Worm (Caenorhabditis elegans) whole organism, young adult: Measurements from ENCODE around the gene R03G8.6.
A peak's percentile ranks its signal among the peaks of the same experiment; 100 is the strongest.

Experiments used
- B0019.2 ChIP-seq: fragments of 200-800 bp; sonication (Bioruptor generic); conservative IDR thresholded peaks from 2 replicates; pipeline ENCODE4 v1.3.6; 2022; ENCODE audit warnings: missing genetic modification reagents, missing genetic modification characterization, missing compliant biosample characterization
- B0035.1 ChIP-seq: sonication (generic microtip); optimal IDR thresholded peaks from 2 replicates; lab custom pipeline; 2016; ENCODE audit warnings: missing genetic modification characterization, mild to moderate bottlenecking, missing compliant biosample characterization, missing genotype, missing genetic modification reagents
- B0261.1 ChIP-seq: sonication (generic microtip); optimal IDR thresholded peaks from 2 replicates; lab custom pipeline; 2016; ENCODE audit warnings: mild to moderate bottlenecking, missing genetic modification characterization, moderate library complexity, missing compliant biosample characterization
- C06A6.2 ChIP-seq: fragments of 200-800 bp; sonication (Bioruptor generic); conservative IDR thresholded peaks from 2 replicates; pipeline ENCODE4 v1.3.6; 2022; ENCODE audit warnings: missing genetic modification characterization, missing compliant biosample characterization
- D2030.7 ChIP-seq: fragments of 200-800 bp; sonication (Bioruptor generic); IDR thresholded peaks from 2 replicates; pipeline ENCODE4 v1.3.6; 2022; ENCODE audit warnings: missing genetic modification reagents, missing genetic modification characterization, missing compliant biosample characterization
- F22D6.2 ChIP-seq: sonication (generic microtip); optimal IDR thresholded peaks from 2 replicates; lab custom pipeline; 2016; ENCODE audit warnings: mild to moderate bottlenecking, missing genetic modification characterization, missing compliant biosample characterization
- F23B12.7 ChIP-seq: sonication (generic microtip); optimal IDR thresholded peaks from 2 replicates; lab custom pipeline; 2017; ENCODE audit warnings: missing genetic modification characterization, mild to moderate bottlenecking, missing compliant biosample characterization, antibody characterized with exemption, moderate library complexity; ENCODE audit not compliant: insufficient read depth
- F39B2.1 ChIP-seq: fragments of 200-800 bp; sonication (Bioruptor generic); IDR thresholded peaks from 2 replicates; pipeline ENCODE4 v1.3.6; 2022; ENCODE audit warnings: missing genetic modification reagents, missing genetic modification characterization, missing compliant biosample characterization
- Y53G8AR.9 ChIP-seq: fragments of 200-800 bp; sonication (Bioruptor generic); conservative IDR thresholded peaks from 2 replicates; pipeline ENCODE4 v1.3.6; 2022; ENCODE audit warnings: missing genetic modification reagents, missing genetic modification characterization, missing compliant biosample characterization
- Y79H2A.3 ChIP-seq: fragments of 200-800 bp; sonication (Bioruptor generic); conservative IDR thresholded peaks from 2 replicates; pipeline ENCODE4 v1.3.6; 2022; ENCODE audit warnings: missing genetic modification reagents, missing genetic modification characterization, missing compliant biosample characterization
- ama-1 ChIP-seq, 3 experiments: fragments of 150-350 bp in 1 of 3; sonication (generic microtip) in 2 of 3; optimal IDR thresholded peaks; 2 replicates each; lab custom pipeline; 2014 to 2018; ENCODE audit warnings: missing biosample characterization in 2 of 3, missing genetic modification characterization in 2 of 3, missing genetic modification reagents in 2 of 3
- aptf-2 ChIP-seq: fragments of 200-800 bp; sonication (Bioruptor generic); conservative IDR thresholded peaks from 2 replicates; pipeline ENCODE4 v1.3.6; 2022; ENCODE audit warnings: missing genetic modification reagents, missing genetic modification characterization, missing compliant biosample characterization
- atf-7 ChIP-seq: sonication (generic microtip); optimal IDR thresholded peaks from 2 replicates; lab custom pipeline; 2017; ENCODE audit warnings: mild to moderate bottlenecking, missing genetic modification characterization, missing compliant biosample characterization
- athp-1 ChIP-seq: sonication (generic microtip); optimal IDR thresholded peaks from 2 replicates; lab custom pipeline; 2017; ENCODE audit warnings: mild to moderate bottlenecking, missing genetic modification characterization, missing compliant biosample characterization
- attf-6 ChIP-seq: fragments of 200-800 bp; sonication (Bioruptor generic); IDR thresholded peaks from 2 replicates; pipeline ENCODE4 v1.3.6; 2022; ENCODE audit warnings: missing genetic modification reagents, missing genetic modification characterization, missing compliant biosample characterization
- cebp-2 ChIP-seq: fragments of 200-800 bp; sonication (Bioruptor generic); IDR thresholded peaks from 2 replicates; pipeline ENCODE4 v1.3.6; 2022; ENCODE audit warnings: missing genetic modification characterization, missing compliant biosample characterization
- ceh-27 ChIP-seq: fragments of 200-800 bp; sonication (Bioruptor generic); optimal IDR thresholded peaks from 2 replicates; lab custom pipeline; 2018; ENCODE audit warnings: mild to moderate bottlenecking, missing genetic modification characterization, moderate library complexity, missing compliant biosample characterization
- ceh-40 ChIP-seq: fragments of 200-800 bp; sonication (Bioruptor generic); IDR thresholded peaks from 2 replicates; pipeline ENCODE4 v1.3.6; 2022; ENCODE audit warnings: missing genetic modification characterization, missing compliant biosample characterization
- chd-7 ChIP-seq: sonication (generic microtip); optimal IDR thresholded peaks from 2 replicates; lab custom pipeline; 2016; ENCODE audit warnings: mild to moderate bottlenecking, missing genetic modification characterization, moderate library complexity, missing compliant biosample characterization
- dox-1 ChIP-seq: fragments of 200-800 bp; sonication (Bioruptor generic); IDR thresholded peaks from 2 replicates; pipeline ENCODE4 v1.3.6; 2022; ENCODE audit warnings: missing genetic modification reagents, missing genetic modification characterization, missing compliant biosample characterization
- efl-1 ChIP-seq: fragments of 150-350 bp; optimal IDR thresholded peaks from 2 replicates; lab custom pipeline; 2014; ENCODE audit warnings: missing biosample characterization, missing genetic modification reagents, missing genetic modification characterization
- egl-18 ChIP-seq: fragments of 200-800 bp; sonication (Bioruptor generic); IDR thresholded peaks from 2 replicates; pipeline ENCODE4 v1.3.6; 2022; ENCODE audit warnings: missing genetic modification reagents, missing genetic modification characterization, missing compliant biosample characterization
- ekl-4 ChIP-seq: fragments of 200-800 bp; sonication (Bioruptor generic); IDR thresholded peaks from 2 replicates; pipeline ENCODE4 v1.3.6; 2022; ENCODE audit warnings: missing genetic modification reagents, missing genetic modification characterization, missing compliant biosample characterization
- gei-17 ChIP-seq: fragments of 200-800 bp; sonication (Bioruptor generic); optimal IDR thresholded peaks from 2 replicates; lab custom pipeline; 2018; ENCODE audit warnings: mild to moderate bottlenecking, missing genetic modification characterization, missing compliant biosample characterization
- hrde-1 ChIP-seq: sonication (generic microtip); optimal IDR thresholded peaks from 2 replicates; lab custom pipeline; 2016; ENCODE audit warnings: missing genetic modification characterization, mild to moderate bottlenecking, missing compliant biosample characterization, moderate library complexity, missing genotype, missing genetic modification reagents, borderline replicate concordance
- hsf-1 ChIP-seq: fragments of 200-800 bp; sonication (Bioruptor generic); IDR thresholded peaks from 2 replicates; pipeline ENCODE4 v1.3.6; 2022; ENCODE audit warnings: missing genetic modification reagents, missing genetic modification characterization, missing compliant biosample characterization
- lag-1 ChIP-seq: fragments of 200-800 bp; sonication (Bioruptor generic); IDR thresholded peaks from 2 replicates; pipeline ENCODE4 v1.3.6; 2022; ENCODE audit warnings: missing genetic modification reagents, missing genetic modification characterization, missing compliant biosample characterization
- lin-26 ChIP-seq: fragments of 200-800 bp; sonication (Bioruptor generic); IDR thresholded peaks from 2 replicates; pipeline ENCODE4 v1.3.6; 2022; ENCODE audit warnings: missing genetic modification reagents, missing genetic modification characterization, missing compliant biosample characterization
- lsl-1 ChIP-seq: fragments of 200-800 bp; sonication (Bioruptor generic); optimal IDR thresholded peaks from 2 replicates; lab custom pipeline; 2018; ENCODE audit warnings: mild to moderate bottlenecking, missing genetic modification characterization, moderate library complexity, missing compliant biosample characterization
- lsy-27 ChIP-seq: sonication (generic microtip); optimal IDR thresholded peaks from 2 replicates; lab custom pipeline; 2017; ENCODE audit warnings: missing genetic modification characterization, mild to moderate bottlenecking, missing compliant biosample characterization, antibody characterized with exemption, missing genotype, borderline replicate concordance; ENCODE audit not compliant: insufficient read depth
- mcd-1 ChIP-seq: fragments of 200-800 bp; sonication (Bioruptor generic); IDR thresholded peaks from 2 replicates; pipeline ENCODE4 v1.3.6; 2022; ENCODE audit warnings: missing genetic modification reagents, missing genetic modification characterization, missing compliant biosample characterization
- mel-28 ChIP-seq: sonication (generic microtip); optimal IDR thresholded peaks from 2 replicates; lab custom pipeline; 2016; ENCODE audit warnings: borderline replicate concordance, mild to moderate bottlenecking, missing genetic modification characterization, missing compliant biosample characterization
- nfyb-1 ChIP-seq: fragments of 200-800 bp; sonication (Bioruptor generic); IDR thresholded peaks from 2 replicates; pipeline ENCODE4 v1.3.6; 2022; ENCODE audit warnings: missing genetic modification reagents, missing genetic modification characterization, missing compliant biosample characterization
- nhr-90 ChIP-seq: sonication (generic microtip); optimal IDR thresholded peaks from 2 replicates; lab custom pipeline; 2016; ENCODE audit warnings: missing genotype, mild to moderate bottlenecking, missing genetic modification characterization, missing compliant biosample characterization
- pbrm-1 ChIP-seq: fragments of 200-800 bp; sonication (Bioruptor generic); IDR thresholded peaks from 2 replicates; pipeline ENCODE4 v1.3.6; 2022; ENCODE audit warnings: missing genetic modification reagents, missing genetic modification characterization, missing compliant biosample characterization
- rec-8 ChIP-seq, 2 experiments: sonication (generic microtip); optimal IDR thresholded peaks; 2 replicates each; lab custom pipeline; 2016; ENCODE audit warnings: mild to moderate bottlenecking in 2 of 2, missing genetic modification characterization in 2 of 2, missing genetic modification reagents in 2 of 2, missing genotype in 2 of 2, missing biosample characterization in 1 of 2, missing compliant biosample characterization in 1 of 2, moderate library complexity in 1 of 2
- repo-1 ChIP-seq: sonication (generic microtip); optimal IDR thresholded peaks from 2 replicates; lab custom pipeline; 2017; ENCODE audit warnings: mild to moderate bottlenecking, missing genetic modification characterization, missing compliant biosample characterization
- rpc-1 ChIP-seq, 2 experiments: fragments of 150-350 bp in 1 of 2; sonication (generic microtip) in 1 of 2; optimal IDR thresholded peaks; 2 replicates each; lab custom pipeline; 2014 to 2018; ENCODE audit warnings: missing biosample characterization in 1 of 2, missing genetic modification characterization in 1 of 2, missing genetic modification reagents in 1 of 2, missing genotype in 1 of 2
- sea-2 ChIP-seq: fragments of 200-800 bp; sonication (Bioruptor generic); IDR thresholded peaks from 2 replicates; pipeline ENCODE4 v1.3.6; 2022; ENCODE audit warnings: missing genetic modification characterization, missing compliant biosample characterization
- snpc-1.1 ChIP-seq: sonication (generic microtip); optimal IDR thresholded peaks from 2 replicates; lab custom pipeline; 2017; ENCODE audit warnings: missing genetic modification characterization, mild to moderate bottlenecking, missing compliant biosample characterization, antibody characterized with exemption, moderate library complexity, missing genotype, missing genetic modification reagents; ENCODE audit not compliant: insufficient read depth
- somi-1 ChIP-seq: fragments of 200-800 bp; sonication (Bioruptor generic); optimal IDR thresholded peaks from 2 replicates; lab custom pipeline; 2018; ENCODE audit warnings: mild to moderate bottlenecking, missing genetic modification characterization, missing compliant biosample characterization
- sptf-2 ChIP-seq: fragments of 200-800 bp; sonication (Bioruptor generic); optimal IDR thresholded peaks from 2 replicates; lab custom pipeline; 2018; ENCODE audit warnings: mild to moderate bottlenecking, missing genetic modification characterization, missing compliant biosample characterization
- tbp1 ChIP-seq: fragments of 200-800 bp; sonication (Bioruptor generic); optimal IDR thresholded peaks from 2 replicates; lab custom pipeline; 2018; ENCODE audit warnings: mild to moderate bottlenecking, missing genetic modification characterization, missing compliant biosample characterization
- tlf-1 ChIP-seq: fragments of 200-800 bp; sonication (Bioruptor generic); optimal IDR thresholded peaks from 2 replicates; lab custom pipeline; 2018; ENCODE audit warnings: mild to moderate bottlenecking, missing genetic modification characterization, missing compliant biosample characterization
- unc-62 ChIP-seq: fragments of 150-350 bp; optimal IDR thresholded peaks from 2 replicates; lab custom pipeline; 2014; ENCODE audit warnings: missing biosample characterization, missing genetic modification reagents, missing genetic modification characterization
- zim-3 ChIP-seq: sonication (generic microtip); optimal IDR thresholded peaks from 2 replicates; lab custom pipeline; 2017; ENCODE audit warnings: mild to moderate bottlenecking, missing genetic modification characterization, moderate library complexity, missing compliant biosample characterization

The R03G8.6 gene

ce11 chrX:13144975-13145618 lies 44.8 kb upstream of the R03G8.6 start (continued):
- TF ChIP-seq ekl-4 (GFP tag; lab: Robert Waterston, UW) (peak; percentile 86), mcd-1 (GFP tag; lab: Robert Waterston, UW) (peak; percentile 83), lsy-27 (tag; lab: Kevin White, UChicago) (no peak), D2030.7 (GFP tag; lab: Robert Waterston, UW) (no peak), efl-1 (GFP tag; lab: Kevin White, UChicago) (no peak), F39B2.1 (GFP tag; lab: Robert Waterston, UW) (no peak), B0035.1 (tag; lab: Kevin White, UChicago) (peak; percentile 53), rpc-1 (optimal IDR thresholded peaks at IDR 0.05; lab: Kevin White, UChicago) (no peak), rpc-1 (tag; optimal IDR thresholded peaks at IDR 0.05; lab: Kevin White, UChicago) (no peak), ama-1 (optimal IDR thresholded peaks at IDR 0.05; lab: Kevin White, UChicago) (peak; percentile 97), ama-1 (GFP tag; optimal IDR thresholded peaks at IDR 0.05; lab: Kevin White, UChicago) (peak in 1 of 2 experiments; percentile 63), lag-1 (GFP tag; lab: Robert Waterston, UW) (no peak), tbp1 (peak; percentile 69), hsf-1 (GFP tag; lab: Robert Waterston, UW) (peak; percentile 45; the same call in 1 of the 2 replicates), F23B12.7 (no peak), lin-26 (GFP tag; lab: Robert Waterston, UW) (peak; percentile 76), snpc-1.1 (tag; lab: Kevin White, UChicago) (no peak), sea-2 (GFP tag; lab: Robert Waterston, UW) (peak; percentile 90), B0019.2 (GFP tag; lab: Robert Waterston, UW) (no peak), cebp-2 (GFP tag; lab: Robert Waterston, UW) (0 out of 2 replicates have a peak, but pooled peaks have one; percentile 43), gei-17 (GFP tag; lab: Kevin White, UChicago) (peak; percentile 90), tlf-1 (GFP tag; lab: Kevin White, UChicago) (peak; percentile 89), lsl-1 (GFP tag; lab: Kevin White, UChicago) (no peak), ceh-27 (GFP tag; lab: Kevin White, UChicago) (peak; percentile 94), nfyb-1 (peak; percentile 94), Y53G8AR.9 (GFP tag; lab: Robert Waterston, UW) (peak; percentile 75), Y79H2A.3 (GFP tag; lab: Robert Waterston, UW) (no peak), attf-6 (GFP tag; lab: Robert Waterston, UW) (no peak), mel-28 (no peak), dox-1 (GFP tag; lab: Robert Waterston, UW) (peak; percentile 92), egl-18 (GFP tag; lab: Robert Waterston, UW) (no peak; the same call in none of the 2 replicates), zim-3 (tag; lab: Kevin White, UChicago) (no peak), hrde-1 (no peak), atf-7 (tag; lab: Kevin White, UChicago) (peak; percentile 94), repo-1 (tag; lab: Kevin White, UChicago) (peak; percentile 61), aptf-2 (peak; percentile 43; the same call in 1 of the 2 replicates), rec-8 (tag; optimal IDR thresholded peaks at IDR 0.05; lab: Kevin White, UChicago) (no peak), ceh-40 (GFP tag; lab: Robert Waterston, UW) (0 out of 2 replicates have a peak, but pooled peaks have one; percentile 58), F22D6.2 (tag; lab: Kevin White, UChicago) (peak; percentile 71), nhr-90 (tag; lab: Kevin White, UChicago) (peak; percentile 83), athp-1 (peak; percentile 77), somi-1 (GFP tag; lab: Kevin White, UChicago) (peak; percentile 90), unc-62 (peak; percentile 74), B0261.1 (tag; lab: Kevin White, UChicago) (peak; percentile 27), pbrm-1 (GFP tag; lab: Robert Waterston, UW) (peak; percentile 87), C06A6.2 (GFP tag; lab: Robert Waterston, UW) (peak; percentile 89), chd-7 (peak; percentile 93), sptf-2 (GFP tag; lab: Kevin White, UChicago) (no peak)
